Fruit fly (Drosophila melanogaster) S2 (cell line): Measurements from ENCODE around the gene Cftr.

Source experiments
- CG8478 ChIP-seq: fragments of >200 bp; optimal IDR thresholded peaks from 2 replicates; lab custom pipeline; 2018
- CTCF ChIP-seq, 2 experiments: fragments of >200 bp; optimal IDR thresholded peaks; 2 replicates each; lab custom pipeline; 2018

DNA sequence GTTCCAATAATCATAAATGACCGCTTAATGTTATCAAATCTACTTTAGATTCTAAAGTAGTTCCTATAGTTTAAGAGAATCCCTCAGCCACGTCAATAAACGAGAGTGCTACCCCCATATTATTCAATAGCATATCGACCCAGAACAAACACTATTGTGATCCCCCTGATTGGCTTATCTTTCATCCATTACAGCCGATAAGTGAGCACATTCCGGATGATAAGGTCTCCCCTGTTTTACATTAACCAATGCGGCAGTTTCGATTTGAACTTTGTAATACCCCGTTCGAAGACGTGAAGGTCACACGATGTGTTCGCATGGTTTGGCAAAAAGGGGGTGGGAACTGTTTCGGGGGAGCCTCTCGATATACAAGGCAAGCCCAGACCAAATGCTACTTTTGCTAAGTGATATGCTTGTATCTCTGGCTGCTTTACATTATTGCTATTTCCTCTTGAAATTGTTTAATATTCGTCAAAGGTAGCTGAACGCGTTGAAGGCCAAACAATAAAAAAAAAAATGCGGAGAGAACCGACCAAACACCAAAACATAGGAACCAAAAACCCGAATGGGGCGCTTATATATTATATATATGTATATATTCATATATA is 20.6 kb upstream of the Cftr start:
- TF ChIP-seq CG8478 (lab: Kevin White, UChicago) (no peak), CTCF (optimal IDR thresholded peaks at IDR 0.05; lab: Kevin White, UChicago) (no peak)
